Fruit fly (Drosophila melanogaster) S2 (cell line): ENCODE results near the gene CG32388.

Source experiments
- CG8478 ChIP-seq: fragments of >200 bp; optimal IDR thresholded peaks from 2 replicates; lab custom pipeline; 2018
- CTCF ChIP-seq, 2 experiments: fragments of >200 bp; optimal IDR thresholded peaks; 2 replicates each; lab custom pipeline; 2018

DNA sequence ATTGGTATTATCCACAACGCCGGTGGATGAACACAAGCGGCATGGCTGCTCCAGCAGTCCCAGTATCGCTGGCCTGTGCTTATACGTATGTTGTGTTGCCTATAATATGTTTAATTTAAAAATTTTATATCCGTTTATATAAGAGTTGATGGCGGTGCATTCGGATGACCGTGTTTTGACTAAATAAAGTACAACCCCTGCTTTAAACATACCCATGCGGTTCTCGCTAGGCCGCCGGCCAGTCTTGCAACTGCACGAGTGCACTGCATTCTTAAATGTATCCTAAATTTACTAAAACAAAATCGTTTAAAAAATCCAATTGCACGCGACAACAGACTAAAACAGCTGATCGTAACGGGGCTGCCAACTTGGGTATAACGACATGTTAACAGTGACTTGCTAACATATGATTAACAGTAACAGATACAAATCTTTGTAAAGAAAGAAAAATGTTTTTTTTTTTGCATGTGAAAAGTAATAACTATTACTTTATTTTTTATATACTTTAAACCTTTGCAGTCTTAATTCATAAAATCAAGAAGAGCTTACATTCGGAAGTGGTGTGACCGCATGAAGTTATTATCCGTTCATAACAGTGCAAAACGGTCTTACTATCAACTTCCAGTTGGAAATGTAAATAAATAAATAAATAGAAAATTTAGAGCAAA is 26.5 kb downstream of the CG32388 start, which contains the start of the genes Uqcc1 and Surf1:
- TF ChIP-seq CG8478 (no peak), CTCF (optimal IDR thresholded peaks at IDR 0.05; lab: Kevin White, UChicago) (no peak)
